Worm (Caenorhabditis elegans) whole organism, young adult: Measurements from ENCODE around the gene C27D6.3.

ENCODE experiments used
- B0019.2 ChIP-seq: fragments of 200-800 bp; sonication (Bioruptor generic); conservative IDR thresholded peaks from 2 replicates; pipeline ENCODE4 v1.3.6; 2022; ENCODE audit warnings: missing genetic modification reagents, missing genetic modification characterization, missing compliant biosample characterization
- B0261.1 ChIP-seq: sonication (generic microtip); optimal IDR thresholded peaks from 2 replicates; lab custom pipeline; 2016; ENCODE audit warnings: mild to moderate bottlenecking, missing genetic modification characterization, moderate library complexity, missing compliant biosample characterization
- C06A6.2 ChIP-seq: fragments of 200-800 bp; sonication (Bioruptor generic); conservative IDR thresholded peaks from 2 replicates; pipeline ENCODE4 v1.3.6; 2022; ENCODE audit warnings: missing genetic modification characterization, missing compliant biosample characterization
- C17E4.6 ChIP-seq: fragments of 200-800 bp; sonication (Bioruptor generic); IDR thresholded peaks from 2 replicates; pipeline ENCODE4 v1.3.6; 2022; ENCODE audit warnings: missing genetic modification reagents, missing genetic modification characterization, missing compliant biosample characterization
- F37B4.10 ChIP-seq: fragments of 200-800 bp; sonication (Bioruptor generic); IDR thresholded peaks from 2 replicates; pipeline ENCODE4 v1.3.6; 2022; ENCODE audit warnings: missing genetic modification characterization, missing compliant biosample characterization
- F57A8.1 ChIP-seq: fragments of 200-800 bp; sonication (Bioruptor generic); optimal IDR thresholded peaks from 2 replicates; lab custom pipeline; 2018; ENCODE audit warnings: mild to moderate bottlenecking, missing genetic modification characterization, moderate library complexity, missing compliant biosample characterization
- F57C9.4 ChIP-seq: sonication (generic microtip); optimal IDR thresholded peaks from 2 replicates; lab custom pipeline; 2017; ENCODE audit warnings: mild to moderate bottlenecking, missing genetic modification characterization, missing compliant biosample characterization
- T07F8.4 ChIP-seq: sonication (generic microtip); optimal IDR thresholded peaks from 2 replicates; lab custom pipeline; 2016; ENCODE audit warnings: mild to moderate bottlenecking, missing genetic modification characterization, moderate library complexity, missing compliant biosample characterization
- Y53F4B.3 ChIP-seq: fragments of 200-800 bp; sonication (Bioruptor generic); IDR thresholded peaks from 2 replicates; pipeline ENCODE4 v1.3.6; 2022; ENCODE audit warnings: missing genetic modification reagents, missing genetic modification characterization, missing compliant biosample characterization
- ZK185.1 ChIP-seq: sonication (generic microtip); optimal IDR thresholded peaks from 2 replicates; lab custom pipeline; 2016; ENCODE audit warnings: mild to moderate bottlenecking, missing genetic modification characterization, missing compliant biosample characterization; ENCODE audit not compliant: poor library complexity, severe bottlenecking
- akir-1 ChIP-seq: fragments of 200-800 bp; sonication (Bioruptor generic); optimal IDR thresholded peaks from 2 replicates; lab custom pipeline; 2018; ENCODE audit warnings: mild to moderate bottlenecking, missing genetic modification characterization, moderate library complexity, missing compliant biosample characterization
- aptf-2 ChIP-seq: fragments of 200-800 bp; sonication (Bioruptor generic); conservative IDR thresholded peaks from 2 replicates; pipeline ENCODE4 v1.3.6; 2022; ENCODE audit warnings: missing genetic modification reagents, missing genetic modification characterization, missing compliant biosample characterization
- athp-1 ChIP-seq: sonication (generic microtip); optimal IDR thresholded peaks from 2 replicates; lab custom pipeline; 2017; ENCODE audit warnings: mild to moderate bottlenecking, missing genetic modification characterization, missing compliant biosample characterization
- ccch-3 ChIP-seq: fragments of 200-800 bp; sonication (Bioruptor generic); optimal IDR thresholded peaks from 2 replicates; lab custom pipeline; 2018; ENCODE audit warnings: mild to moderate bottlenecking, missing genetic modification characterization, missing compliant biosample characterization
- ceh-100 ChIP-seq: fragments of 200-800 bp; sonication (Bioruptor generic); IDR thresholded peaks from 2 replicates; pipeline ENCODE4 v1.3.6; 2022; ENCODE audit warnings: missing genetic modification reagents, missing genetic modification characterization, missing compliant biosample characterization
- ceh-58 ChIP-seq: fragments of 200-800 bp; sonication (Bioruptor generic); IDR thresholded peaks from 2 replicates; pipeline ENCODE4 v1.3.6; 2022; ENCODE audit warnings: missing genetic modification characterization, missing compliant biosample characterization
- ceh-79 ChIP-seq: sonication (generic microtip); optimal IDR thresholded peaks from 2 replicates; lab custom pipeline; 2017; ENCODE audit warnings: mild to moderate bottlenecking, missing genetic modification characterization, missing compliant biosample characterization
- ceh-91 ChIP-seq: fragments of 200-800 bp; sonication (Bioruptor generic); IDR thresholded peaks from 2 replicates; pipeline ENCODE4 v1.3.6; 2022; ENCODE audit warnings: missing genetic modification reagents, missing genetic modification characterization, missing compliant biosample characterization
- egl-18 ChIP-seq: fragments of 200-800 bp; sonication (Bioruptor generic); IDR thresholded peaks from 2 replicates; pipeline ENCODE4 v1.3.6; 2022; ENCODE audit warnings: missing genetic modification reagents, missing genetic modification characterization, missing compliant biosample characterization
- egl-44 ChIP-seq: fragments of 200-800 bp; sonication (Bioruptor generic); IDR thresholded peaks from 2 replicates; pipeline ENCODE4 v1.3.6; 2022; ENCODE audit warnings: missing genetic modification reagents, missing genetic modification characterization, missing compliant biosample characterization
- ets-4 ChIP-seq: fragments of 200-800 bp; sonication (Bioruptor generic); optimal IDR thresholded peaks from 2 replicates; lab custom pipeline; 2018; ENCODE audit warnings: mild to moderate bottlenecking, missing genetic modification characterization, missing compliant biosample characterization
- hlh-12 ChIP-seq: sonication (generic microtip); optimal IDR thresholded peaks from 2 replicates; lab custom pipeline; 2016; ENCODE audit warnings: missing genetic modification characterization, missing compliant biosample characterization
- lin-26 ChIP-seq: fragments of 200-800 bp; sonication (Bioruptor generic); IDR thresholded peaks from 2 replicates; pipeline ENCODE4 v1.3.6; 2022; ENCODE audit warnings: missing genetic modification reagents, missing genetic modification characterization, missing compliant biosample characterization
- lin-54 ChIP-seq: fragments of 200-800 bp; sonication (Bioruptor generic); optimal IDR thresholded peaks from 2 replicates; lab custom pipeline; 2018; ENCODE audit warnings: mild to moderate bottlenecking, missing genetic modification characterization, missing compliant biosample characterization
- lir-1 ChIP-seq: fragments of 200-800 bp; sonication (Bioruptor generic); conservative IDR thresholded peaks from 2 replicates; pipeline ENCODE4 v1.3.6; 2022; ENCODE audit warnings: missing genetic modification reagents, missing genetic modification characterization, missing compliant biosample characterization
- lsy-27 ChIP-seq: sonication (generic microtip); optimal IDR thresholded peaks from 2 replicates; lab custom pipeline; 2017; ENCODE audit warnings: missing genetic modification characterization, mild to moderate bottlenecking, missing compliant biosample characterization, antibody characterized with exemption, missing genotype, borderline replicate concordance; ENCODE audit not compliant: insufficient read depth
- madf-10 ChIP-seq: sonication (generic microtip); optimal IDR thresholded peaks from 2 replicates; lab custom pipeline; 2016; ENCODE audit warnings: mild to moderate bottlenecking, missing genetic modification characterization, missing compliant biosample characterization
- madf-6 ChIP-seq: fragments of 200-800 bp; sonication (Bioruptor generic); IDR thresholded peaks from 2 replicates; pipeline ENCODE4 v1.3.6; 2022; ENCODE audit warnings: missing genetic modification reagents, missing genetic modification characterization, missing compliant biosample characterization
- mel-28 ChIP-seq: sonication (generic microtip); optimal IDR thresholded peaks from 2 replicates; lab custom pipeline; 2016; ENCODE audit warnings: borderline replicate concordance, mild to moderate bottlenecking, missing genetic modification characterization, missing compliant biosample characterization
- mes-4 ChIP-seq: sonication (generic microtip); optimal IDR thresholded peaks from 2 replicates; lab custom pipeline; 2016; ENCODE audit warnings: missing genotype, missing genetic modification characterization, missing compliant biosample characterization
- nfya-1 ChIP-seq: sonication (generic microtip); optimal IDR thresholded peaks from 2 replicates; lab custom pipeline; 2017; ENCODE audit warnings: antibody characterized with exemption, missing compliant biosample characterization, missing genetic modification characterization, borderline replicate concordance; ENCODE audit not compliant: insufficient read depth
- nhr-27 ChIP-seq: fragments of 200-800 bp; sonication (Bioruptor generic); optimal IDR thresholded peaks from 2 replicates; lab custom pipeline; 2018; ENCODE audit warnings: mild to moderate bottlenecking, missing genetic modification characterization, moderate library complexity, missing compliant biosample characterization
- nhr-90 ChIP-seq: sonication (generic microtip); optimal IDR thresholded peaks from 2 replicates; lab custom pipeline; 2016; ENCODE audit warnings: missing genotype, mild to moderate bottlenecking, missing genetic modification characterization, missing compliant biosample characterization
- rec-8 ChIP-seq, 2 experiments: sonication (generic microtip); optimal IDR thresholded peaks; 2 replicates each; lab custom pipeline; 2016; ENCODE audit warnings: mild to moderate bottlenecking in 2 of 2, missing genetic modification characterization in 2 of 2, missing genetic modification reagents in 2 of 2, missing genotype in 2 of 2, missing biosample characterization in 1 of 2, missing compliant biosample characterization in 1 of 2, moderate library complexity in 1 of 2
- sdz-38 ChIP-seq: sonication (generic microtip); optimal IDR thresholded peaks from 2 replicates; lab custom pipeline; 2016; ENCODE audit warnings: missing genotype, missing genetic modification characterization, missing compliant biosample characterization
- sea-2 ChIP-seq: fragments of 200-800 bp; sonication (Bioruptor generic); IDR thresholded peaks from 2 replicates; pipeline ENCODE4 v1.3.6; 2022; ENCODE audit warnings: missing genetic modification characterization, missing compliant biosample characterization
- snpc-1.1 ChIP-seq: sonication (generic microtip); optimal IDR thresholded peaks from 2 replicates; lab custom pipeline; 2017; ENCODE audit warnings: missing genetic modification characterization, mild to moderate bottlenecking, missing compliant biosample characterization, antibody characterized with exemption, moderate library complexity, missing genotype, missing genetic modification reagents; ENCODE audit not compliant: insufficient read depth
- snpc-1.3 ChIP-seq: sonication (generic microtip); optimal IDR thresholded peaks from 2 replicates; lab custom pipeline; 2017; ENCODE audit warnings: missing genetic modification characterization, mild to moderate bottlenecking, missing compliant biosample characterization, antibody characterized with exemption, moderate library complexity, missing genotype, missing genetic modification reagents; ENCODE audit not compliant: insufficient read depth
- snpc-3.4 ChIP-seq: sonication (generic microtip); optimal IDR thresholded peaks from 2 replicates; lab custom pipeline; 2017; ENCODE audit warnings: missing genetic modification characterization, mild to moderate bottlenecking, missing compliant biosample characterization, antibody characterized with exemption, moderate library complexity, missing genotype, missing genetic modification reagents
- tbp1 ChIP-seq: fragments of 200-800 bp; sonication (Bioruptor generic); optimal IDR thresholded peaks from 2 replicates; lab custom pipeline; 2018; ENCODE audit warnings: mild to moderate bottlenecking, missing genetic modification characterization, missing compliant biosample characterization
- tbx-9 ChIP-seq: sonication (generic microtip); optimal IDR thresholded peaks from 2 replicates; lab custom pipeline; 2016; ENCODE audit warnings: borderline replicate concordance, missing genetic modification characterization, inconsistent platforms, missing compliant biosample characterization
- tlf-1 ChIP-seq: fragments of 200-800 bp; sonication (Bioruptor generic); optimal IDR thresholded peaks from 2 replicates; lab custom pipeline; 2018; ENCODE audit warnings: mild to moderate bottlenecking, missing genetic modification characterization, missing compliant biosample characterization
- unc-62 ChIP-seq: fragments of 150-350 bp; optimal IDR thresholded peaks from 2 replicates; lab custom pipeline; 2014; ENCODE audit warnings: missing biosample characterization, missing genetic modification reagents, missing genetic modification characterization
- zim-3 ChIP-seq: sonication (generic microtip); optimal IDR thresholded peaks from 2 replicates; lab custom pipeline; 2017; ENCODE audit warnings: mild to moderate bottlenecking, missing genetic modification characterization, moderate library complexity, missing compliant biosample characterization
- ztf-22 ChIP-seq: fragments of 200-800 bp; sonication (Bioruptor generic); optimal IDR thresholded peaks from 2 replicates; lab custom pipeline; 2018; ENCODE audit warnings: mild to moderate bottlenecking, missing genetic modification characterization, moderate library complexity, missing compliant biosample characterization
- ztf-28 ChIP-seq: fragments of 200-800 bp; sonication (Bioruptor generic); IDR thresholded peaks from 2 replicates; pipeline ENCODE4 v1.3.6; 2022; ENCODE audit warnings: missing genetic modification reagents, missing genetic modification characterization, missing compliant biosample characterization
- ztf-3 ChIP-seq: fragments of 200-800 bp; sonication (Bioruptor generic); optimal IDR thresholded peaks from 2 replicates; lab custom pipeline; 2018; ENCODE audit warnings: mild to moderate bottlenecking, missing genetic modification characterization, missing compliant biosample characterization
- ztf-6 ChIP-seq: fragments of 200-800 bp; sonication (Bioruptor generic); IDR thresholded peaks from 2 replicates; pipeline ENCODE4 v1.3.6; 2022; ENCODE audit warnings: missing genetic modification reagents, missing genetic modification characterization, missing compliant biosample characterization

C27D6.3 gene

DNA sequence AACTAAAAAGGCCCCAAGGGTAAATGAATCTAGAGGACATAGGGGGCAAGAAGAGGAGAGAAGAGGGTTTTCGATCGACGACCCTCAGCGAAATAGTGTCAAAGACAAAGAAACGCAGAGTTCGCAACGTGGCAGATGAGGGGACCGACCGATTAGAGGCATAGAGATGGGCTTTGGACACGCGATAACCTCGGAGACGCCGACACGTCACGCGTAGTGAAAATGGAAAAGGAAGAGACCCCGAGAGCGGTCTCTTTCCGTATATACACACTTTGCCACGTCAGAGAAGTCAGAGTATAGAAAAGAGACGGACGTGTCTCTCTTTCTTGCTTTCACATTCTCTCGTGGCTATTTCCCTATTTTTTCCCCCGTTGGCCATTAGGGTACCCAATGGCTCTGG is 7.2 kb upstream of the C27D6.3 start (continued):
- TF ChIP-seq madf-10, result peak; percentile 61
- peak; percentile 2 for TF ChIP-seq lin-54 (GFP tag; lab: Kevin White, UChicago)
- TF ChIP-seq lin-26 (GFP tag; lab: Robert Waterston, UW), result peak; percentile 58; the same call in 1 of the 2 replicates
- no peak for TF ChIP-seq snpc-1.3
- TF ChIP-seq hlh-12, result no peak
- TF ChIP-seq lir-1 (GFP tag; lab: Robert Waterston, UW), result 0 out of 2 replicates have a peak, but pooled peaks have one; percentile 29
- TF ChIP-seq mel-28 (tag; lab: Kevin White, UChicago), result no peak
- no peak for TF ChIP-seq ceh-100
- no peak for TF ChIP-seq ceh-58 (GFP tag; lab: Robert Waterston, UW)
- no peak for TF ChIP-seq C06A6.2
- no peak for TF ChIP-seq zim-3 (tag; lab: Kevin White, UChicago)
- TF ChIP-seq aptf-2 (GFP tag; lab: Robert Waterston, UW), result no peak
- TF ChIP-seq ztf-28, result no peak
- no peak for TF ChIP-seq ztf-6 (GFP tag; lab: Robert Waterston, UW)
- no peak for TF ChIP-seq mes-4
- TF ChIP-seq nfya-1 (tag; lab: Kevin White, UChicago), result no peak
- no peak for TF ChIP-seq nhr-27 (tag; lab: Kevin White, UChicago)
- no peak for TF ChIP-seq B0261.1 (tag; lab: Kevin White, UChicago)
- no peak for TF ChIP-seq ztf-22
- TF ChIP-seq unc-62 (GFP tag; lab: Kevin White, UChicago), result peak; percentile 31
- TF ChIP-seq C17E4.6 (GFP tag; lab: Robert Waterston, UW), result no peak
- peak; percentile 42 for TF ChIP-seq ztf-3 (GFP tag; lab: Kevin White, UChicago)
- TF ChIP-seq ccch-3 (GFP tag; lab: Kevin White, UChicago), result no peak
- no peak for TF ChIP-seq madf-6 (GFP tag; lab: Robert Waterston, UW)
- no peak for TF ChIP-seq athp-1
- peak; percentile 16 for TF ChIP-seq nhr-90
- no peak for TF ChIP-seq ceh-79
- TF ChIP-seq tlf-1 (GFP tag; lab: Kevin White, UChicago), result no peak
- TF ChIP-seq tbx-9 (tag; lab: Kevin White, UChicago), result no peak
- TF ChIP-seq T07F8.4 (tag; lab: Kevin White, UChicago), result no peak
- 0 out of 2 replicates have a peak, but pooled peaks have one; percentile 61 for TF ChIP-seq egl-44 (GFP tag; lab: Robert Waterston, UW)
- TF ChIP-seq sea-2 (GFP tag; lab: Robert Waterston, UW), result no peak
- TF ChIP-seq lsy-27 (tag; lab: Kevin White, UChicago), result no peak
- TF ChIP-seq rec-8 (tag; optimal IDR thresholded peaks at IDR 0.05; lab: Kevin White, UChicago), result no peak
- no peak for TF ChIP-seq ets-4 (GFP tag; lab: Kevin White, UChicago)
- TF ChIP-seq snpc-1.1 (tag; lab: Kevin White, UChicago), result no peak
- TF ChIP-seq Y53F4B.3 (GFP tag; lab: Robert Waterston, UW), result no peak
- no peak for TF ChIP-seq B0019.2 (GFP tag; lab: Robert Waterston, UW)
- TF ChIP-seq tbp1 (GFP tag; lab: Kevin White, UChicago), result peak; percentile 25
- TF ChIP-seq F37B4.10 (GFP tag; lab: Robert Waterston, UW), result no peak
- TF ChIP-seq F57C9.4, result no peak
- peak; percentile 47 for TF ChIP-seq ZK185.1 (tag; lab: Kevin White, UChicago)
- no peak for TF ChIP-seq sdz-38 (tag; lab: Kevin White, UChicago)
- no peak for TF ChIP-seq akir-1 (GFP tag; lab: Kevin White, UChicago)
- TF ChIP-seq ceh-91, result no peak
- no peak for TF ChIP-seq snpc-3.4 (tag; lab: Kevin White, UChicago)
- no peak for TF ChIP-seq F57A8.1 (GFP tag; lab: Kevin White, UChicago)
- no peak for TF ChIP-seq egl-18 (GFP tag; lab: Robert Waterston, UW)
